Worm (Caenorhabditis elegans) whole organism, L4/young adult: ENCODE results near the gene cal-5.

ENCODE experiments used
- W03F9.2 ChIP-seq: fragments of 150-350 bp; optimal IDR thresholded peaks from 2 replicates; lab custom pipeline; 2014; ENCODE audit warnings: missing biosample characterization, missing genetic modification characterization
- dao-5 ChIP-seq: sonication (generic microtip); optimal IDR thresholded peaks from 2 replicates; lab custom pipeline; 2016; ENCODE audit warnings: missing genotype, missing genetic modification characterization, moderate library complexity, missing compliant biosample characterization
- him-1 ChIP-seq: sonication (generic microtip); optimal IDR thresholded peaks from 2 replicates; lab custom pipeline; 2016; ENCODE audit warnings: missing genotype, missing genetic modification reagents, missing genetic modification characterization, missing compliant biosample characterization

The cal-5 gene

DNA sequence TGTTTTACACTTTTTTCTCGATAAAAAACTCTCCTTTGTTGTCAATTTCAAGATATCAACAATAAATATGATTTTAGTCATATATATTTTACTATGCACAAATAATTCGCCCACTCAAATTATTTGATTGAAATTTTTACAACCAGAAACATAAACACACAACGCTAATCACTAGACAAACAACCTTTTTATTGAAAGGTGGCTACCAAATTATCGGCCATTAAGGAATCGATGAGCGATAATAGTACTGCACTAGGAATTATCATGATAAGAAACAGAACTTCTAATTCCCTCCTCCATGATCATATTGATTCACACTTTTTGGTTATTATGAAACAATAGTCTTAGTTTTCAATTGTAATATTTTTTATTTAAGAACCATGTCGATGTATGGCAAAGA is 31.4 kb upstream of the cal-5 start, which contains the start of gene C42D8.1:
Gene C42D8.1 (plus strand): TSS at position 377 of the 400 bp plus-strand sequence.
- TF ChIP-seq dao-5 (tag; lab: Kevin White, UChicago) (no peak), W03F9.2 (no peak)

DNA sequence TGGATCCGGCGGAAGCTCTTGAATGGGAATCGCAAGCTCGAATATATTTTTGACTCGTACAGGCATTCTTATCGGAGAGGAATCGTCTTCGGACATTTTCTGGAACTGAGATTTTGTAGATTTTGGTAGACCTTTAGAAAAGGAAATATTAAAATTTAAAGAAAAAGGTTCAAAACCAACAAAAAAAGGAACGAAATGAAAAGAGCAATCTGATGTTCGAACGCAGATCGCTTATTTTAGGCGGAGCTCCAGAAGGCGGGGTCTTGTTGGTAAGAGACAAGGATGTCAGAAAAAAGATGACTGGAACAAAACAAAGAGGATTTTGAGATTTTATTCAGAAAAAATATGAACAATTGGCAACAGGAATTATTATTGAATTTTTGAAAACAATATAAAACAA is 29.2 kb upstream of the cal-5 start, which contains the start of gene C42D8.9:
Gene C42D8.9 (minus strand): TSS at position 101 of the 400 bp plus-strand sequence.
- TF ChIP-seq W03F9.2 (no peak), him-1 (no peak), dao-5 (tag; lab: Kevin White, UChicago) (no peak)

DNA sequence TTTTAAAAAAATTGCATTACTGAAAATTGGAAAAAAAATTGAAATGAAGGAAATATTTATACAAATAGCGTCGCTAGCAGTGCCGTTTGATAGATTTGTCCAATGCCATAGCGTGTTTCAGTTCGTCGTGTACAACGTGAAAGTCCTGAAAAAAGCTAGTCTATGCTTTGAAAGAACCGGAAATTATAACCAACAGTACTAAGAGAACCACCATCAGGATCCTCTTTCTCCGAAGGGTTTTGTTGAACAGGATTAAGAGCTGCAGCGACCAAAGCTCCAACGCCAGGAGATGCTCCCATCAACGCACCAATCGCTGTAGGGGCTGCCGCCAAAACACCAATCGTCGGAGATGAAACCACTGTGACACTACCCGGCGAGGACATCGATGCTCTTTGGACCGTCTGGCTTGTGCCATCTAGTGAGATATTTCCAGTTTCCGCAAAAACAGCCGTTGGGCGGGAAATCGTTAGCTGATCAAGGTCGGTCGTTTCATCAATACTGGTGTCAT is 28.5 kb upstream of the cal-5 start:
- no peak for TF ChIP-seq W03F9.2

DNA sequence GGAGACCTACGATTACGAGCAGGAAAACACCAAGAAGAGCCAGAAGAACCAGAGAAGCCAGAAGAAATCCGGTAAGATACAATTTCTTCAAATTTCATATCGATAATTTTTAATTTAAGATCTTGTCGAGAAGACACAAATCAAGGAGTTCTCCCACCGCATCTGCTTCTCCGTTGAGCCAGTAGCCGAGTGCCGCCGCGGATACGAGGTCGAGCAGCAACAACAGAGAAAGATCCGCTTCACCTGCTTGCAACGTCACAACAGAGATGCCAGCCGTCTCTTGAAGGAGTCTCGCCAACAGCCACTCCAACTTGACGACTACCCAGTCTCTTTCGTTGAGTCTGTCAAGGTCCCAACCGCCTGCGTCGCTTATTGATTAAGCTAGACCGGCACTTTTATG is 27.9 kb upstream of the cal-5 start:
- TF ChIP-seq him-1 (no peak), dao-5 (tag; lab: Kevin White, UChicago) (no peak), W03F9.2 (no peak)

DNA sequence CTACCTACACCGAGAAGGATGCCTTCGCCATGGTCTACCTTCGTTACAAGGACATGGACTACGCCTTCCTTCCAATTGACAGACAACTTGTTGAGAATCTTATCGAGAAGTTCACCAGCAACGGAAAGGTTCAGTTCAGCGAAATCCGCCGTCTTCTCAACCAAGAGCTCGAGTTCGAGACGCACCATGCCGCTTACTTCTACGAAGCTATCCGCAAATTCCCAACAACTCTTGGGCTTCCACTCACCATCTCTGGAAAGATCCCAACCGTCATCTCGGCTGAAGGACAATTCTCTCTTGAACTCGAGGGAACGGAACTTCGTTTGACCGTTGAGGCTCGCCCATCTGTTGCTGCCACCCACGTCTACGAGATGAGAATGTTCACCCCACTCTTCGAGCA is 25.7 kb upstream of the cal-5 start:
- TF ChIP-seq him-1 (no peak), W03F9.2 (no peak), dao-5 (tag; lab: Kevin White, UChicago) (no peak)

DNA sequence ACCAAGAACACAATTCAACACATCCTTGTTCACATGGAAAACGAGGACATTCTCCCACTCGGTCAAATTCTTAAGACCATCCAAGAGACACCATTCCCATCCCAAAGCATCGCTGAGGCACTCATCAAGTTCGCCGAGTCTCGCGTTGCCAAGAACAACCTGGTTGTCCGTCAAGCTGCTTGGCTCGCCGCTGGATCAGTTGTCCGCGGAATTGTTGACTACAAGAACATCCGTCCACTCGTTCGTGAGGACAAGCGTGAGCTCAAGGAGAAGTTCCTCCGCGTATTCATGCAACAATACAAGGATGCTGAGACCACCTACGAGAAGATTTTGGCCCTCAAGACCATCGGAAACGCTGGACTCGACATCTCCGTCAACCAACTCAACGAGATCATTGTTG is 24.6 kb upstream of the cal-5 start:
- TF ChIP-seq him-1 (no peak), dao-5 (tag; lab: Kevin White, UChicago) (no peak), W03F9.2 (no peak)

DNA sequence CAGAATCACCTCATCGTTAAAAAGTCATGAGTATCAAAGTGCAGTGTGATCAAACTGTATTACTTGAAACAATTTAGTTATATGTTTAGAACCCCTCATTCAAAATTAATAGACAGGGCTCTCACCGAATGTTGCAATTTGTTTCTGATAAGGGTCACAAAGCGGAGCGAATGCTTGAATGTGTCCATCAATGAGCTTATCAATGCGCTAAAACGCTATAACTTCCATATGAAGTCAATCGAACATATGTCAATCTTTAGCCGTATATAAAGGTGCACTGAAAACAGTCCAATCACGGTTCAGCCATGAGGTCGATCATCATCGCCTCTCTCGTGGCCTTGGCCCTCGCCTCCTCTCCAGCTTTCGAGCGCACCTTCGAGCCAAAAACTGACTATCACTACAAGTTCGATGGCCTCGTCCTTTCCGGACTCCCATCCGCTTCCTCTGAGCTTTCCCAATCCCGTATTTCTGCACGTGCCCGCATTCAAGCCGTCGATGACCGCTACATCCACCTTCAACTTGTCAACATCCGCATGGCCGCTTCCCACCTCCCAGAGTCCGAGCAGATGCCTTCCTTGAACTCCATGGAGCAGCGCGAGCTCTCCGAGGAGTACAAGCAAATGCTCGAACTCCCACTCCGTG is 23.1 kb upstream of the cal-5 start, which contains the start of gene vit-2:
Gene vit-2 (plus strand): TSS at position 305 of the 642 bp plus-strand sequence.
- TF ChIP-seq dao-5 (tag; lab: Kevin White, UChicago) (peak; percentile 2), him-1 (no peak), W03F9.2 (no peak)

DNA sequence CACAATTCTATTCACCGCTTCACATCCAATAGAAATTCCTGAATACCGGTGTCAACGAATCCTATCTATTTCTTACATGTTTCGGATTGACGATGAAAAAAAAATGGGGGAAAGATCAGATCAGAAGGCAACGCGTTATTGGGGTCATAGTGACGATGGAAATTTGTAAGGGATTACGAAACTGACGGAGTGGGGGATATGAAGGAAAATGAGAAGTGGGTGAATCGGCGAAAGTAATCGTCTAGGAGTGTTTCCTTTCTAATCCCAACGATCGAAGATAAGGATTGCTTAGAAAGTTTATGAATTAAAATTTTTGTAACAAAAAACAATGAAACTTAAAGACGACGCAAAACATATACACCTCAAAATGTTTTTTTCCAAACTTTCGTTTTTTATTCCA is 21.2 kb upstream of the cal-5 start:
- TF ChIP-seq W03F9.2 (no peak), dao-5 (tag; lab: Kevin White, UChicago) (no peak), him-1 (no peak)

DNA sequence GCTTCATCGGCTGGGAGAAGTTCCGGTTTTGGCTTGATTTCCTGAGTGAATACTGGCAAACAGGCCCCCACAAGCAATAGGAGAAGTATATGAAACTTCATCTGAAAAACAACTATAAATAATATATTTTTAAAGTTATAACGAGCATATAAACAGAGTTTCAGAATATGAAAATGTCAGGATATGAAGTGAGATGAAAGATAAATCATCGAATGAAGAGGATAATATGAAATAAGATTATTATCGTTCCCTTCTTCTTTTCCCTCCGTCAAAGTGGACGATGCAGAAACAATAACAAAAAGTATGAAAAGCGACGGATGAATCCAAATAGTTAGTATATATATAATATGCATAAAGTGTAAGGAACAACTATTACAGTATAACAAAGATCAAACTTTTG is 19.2 kb upstream of the cal-5 start, which contains the start of gene acn-1:
Gene acn-1 (minus strand): TSS at position 101 of the 400 bp plus-strand sequence.
- TF ChIP-seq dao-5 (tag; lab: Kevin White, UChicago): no peak
- no peak for TF ChIP-seq W03F9.2
- no peak for TF ChIP-seq him-1

DNA sequence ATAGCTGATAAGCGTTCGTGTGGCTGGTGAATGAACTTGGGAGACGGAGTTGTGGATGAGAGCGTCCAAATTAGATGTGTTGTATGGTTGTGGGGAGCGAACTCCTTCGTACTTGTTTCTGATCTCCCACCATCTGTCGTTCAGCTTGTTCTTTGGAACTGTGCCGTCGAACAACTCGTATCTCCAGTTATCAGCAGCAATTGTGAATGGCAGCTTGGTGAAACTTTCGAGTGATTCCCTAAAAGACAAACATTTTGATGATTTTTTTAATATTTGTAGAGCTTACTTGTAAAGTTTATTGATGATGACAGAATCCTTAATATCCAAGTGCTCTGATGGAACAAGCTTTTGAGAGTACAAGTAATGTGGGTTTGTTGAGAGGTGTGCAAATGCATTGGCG is 16.2 kb upstream of the cal-5 start:
- TF ChIP-seq dao-5 (tag; lab: Kevin White, UChicago): no peak
- no peak for TF ChIP-seq him-1
- no peak for TF ChIP-seq W03F9.2

DNA sequence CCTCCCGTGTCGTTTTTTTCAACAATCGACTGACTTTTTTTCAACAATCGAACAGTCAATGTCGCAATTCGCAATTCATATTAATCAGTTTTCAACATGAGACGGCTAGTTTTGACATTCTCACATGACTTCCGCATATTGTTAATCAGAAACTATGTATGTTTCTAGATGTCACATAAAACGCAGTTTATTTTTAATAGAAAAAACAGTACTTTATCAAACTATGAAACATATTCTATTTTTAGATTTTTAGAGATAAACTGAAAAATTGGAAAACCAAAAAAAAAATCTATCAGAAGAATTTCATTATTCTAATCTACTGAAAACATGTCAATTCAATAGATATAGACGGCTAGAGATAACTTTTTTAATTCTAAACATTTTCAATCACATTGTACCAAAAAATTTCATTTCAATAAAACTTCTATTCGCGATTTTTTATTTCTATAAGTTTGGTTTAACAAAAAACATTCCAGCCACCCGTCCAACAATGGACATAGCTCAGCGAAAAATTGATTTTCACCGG is 9.7 kb upstream of the cal-5 start, which contains the start of gene pnk-4:
Gene pnk-4 (plus strand): TSS at position 476 of the 526 bp plus-strand sequence.
- no peak for TF ChIP-seq dao-5 (tag; lab: Kevin White, UChicago)
- no peak for TF ChIP-seq W03F9.2
- no peak for TF ChIP-seq him-1

DNA sequence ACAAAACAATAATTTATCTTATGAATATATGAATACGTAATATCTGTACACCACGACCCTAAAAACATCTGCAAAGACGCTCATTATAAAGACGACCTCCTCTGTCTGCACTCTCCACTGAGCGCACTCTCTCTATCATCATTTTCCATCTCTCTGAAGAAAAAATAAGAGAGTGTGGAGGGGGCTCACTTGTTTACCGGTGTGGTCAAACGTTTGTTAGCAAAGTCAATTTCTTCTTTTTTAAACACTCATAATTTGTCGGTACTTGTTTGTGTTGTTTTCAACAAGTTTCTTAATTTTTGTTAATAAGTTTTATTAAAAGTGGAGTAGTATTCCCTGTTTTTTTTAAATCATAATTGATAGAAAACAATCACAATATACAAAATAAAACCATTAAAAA is 8.5 kb upstream of the cal-5 start:
- TF ChIP-seq W03F9.2: no peak
- no peak for TF ChIP-seq him-1
- TF ChIP-seq dao-5 (tag; lab: Kevin White, UChicago): no peak

DNA sequence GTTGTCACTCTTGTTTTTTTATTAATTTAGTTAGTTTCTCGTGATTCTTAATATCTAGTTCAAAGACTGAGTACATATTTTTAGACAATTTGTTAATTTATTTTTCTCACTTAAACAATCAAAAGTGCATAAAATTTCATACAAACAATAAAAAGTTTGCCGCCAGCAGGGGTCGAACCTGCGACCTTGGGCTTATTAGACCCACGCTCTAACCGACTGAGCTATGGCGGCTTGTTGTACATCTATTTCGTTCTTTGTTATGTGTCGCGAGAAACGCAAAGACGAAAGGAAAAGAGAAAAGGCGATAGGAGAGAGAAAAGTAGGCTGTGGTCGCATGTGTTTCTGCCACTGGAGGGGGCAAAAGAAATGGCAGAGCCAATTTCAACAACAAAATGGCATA is 7.7 kb upstream of the cal-5 start:
- peak; percentile 71 for TF ChIP-seq dao-5 (tag; lab: Kevin White, UChicago)
- peak; percentile 37 for TF ChIP-seq W03F9.2
- peak; percentile 84 for TF ChIP-seq him-1

DNA sequence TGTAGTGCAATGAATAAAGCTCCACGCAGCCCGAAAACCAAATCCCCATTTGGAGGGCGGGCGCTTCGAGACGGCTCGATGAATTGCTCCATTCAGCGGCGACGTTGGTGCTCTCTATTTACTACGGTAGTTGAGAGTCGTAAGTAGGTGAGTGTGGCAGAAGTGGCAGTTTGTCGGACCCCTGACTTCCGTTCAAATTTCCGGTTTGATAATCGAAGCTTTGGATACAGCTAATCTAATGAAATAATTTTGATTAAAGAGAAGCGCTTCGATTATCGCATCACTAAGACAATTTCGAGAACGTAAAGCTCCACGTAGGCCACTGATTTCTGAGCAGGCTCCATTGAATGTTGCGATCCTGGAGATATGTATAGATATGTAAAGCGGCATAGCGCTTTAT is 6.7 kb upstream of the cal-5 start, which contains the start of gene ets-5:
Gene ets-5 (minus strand): TSS at position 32 of the 400 bp plus-strand sequence.
- TF ChIP-seq him-1: no peak

DNA sequence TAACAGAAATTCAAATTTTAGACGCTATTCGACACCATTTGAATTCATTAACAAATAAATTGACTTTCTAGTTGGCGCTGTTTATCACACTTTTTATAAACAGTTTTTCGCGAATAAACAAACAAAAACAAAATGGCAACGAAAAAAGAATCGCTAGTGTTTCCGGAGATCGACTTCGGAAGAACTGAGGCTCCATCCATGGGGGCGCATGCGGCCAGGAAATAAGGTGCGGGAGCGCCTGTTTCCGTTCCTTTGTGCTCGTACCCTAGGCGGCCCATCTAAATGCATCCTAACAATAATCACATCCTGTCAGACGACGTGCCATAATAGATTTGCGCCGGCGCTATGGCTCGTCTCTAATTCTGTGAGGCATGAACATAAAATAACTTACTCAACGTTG is 6.3 kb upstream of the cal-5 start:
- TF ChIP-seq him-1 (no peak), W03F9.2 (no peak), dao-5 (tag; lab: Kevin White, UChicago) (no peak)
